Fruit fly (Drosophila melanogaster) whole organism, embryonic: Measurements from ENCODE around the gene Cyp4d14.
A peak's percentile ranks its signal among the peaks of the same experiment; 100 is the strongest.

Experiments used
- Antp ChIP-seq: fragments of 200-800 bp; sonication (Bioruptor generic); optimal IDR thresholded peaks from 3 replicates; lab custom pipeline; 2016; ENCODE audit warnings: missing biosample characterization, missing genetic modification characterization
- B-H1 ChIP-seq: fragments of 200-800 bp; sonication (Bioruptor generic); IDR thresholded peaks from 3 replicates; pipeline ENCODE4 v1.3.6; 2022; ENCODE audit warnings: missing biosample characterization, missing genetic modification characterization
- C15 ChIP-seq: fragments of 200-800 bp; sonication (Bioruptor generic); IDR thresholded peaks from 3 replicates; pipeline ENCODE4 v1.3.6; 2022; ENCODE audit warnings: missing biosample characterization, missing genetic modification characterization
- CG11093 ChIP-seq: fragments of 200-800 bp; sonication (Bioruptor generic); IDR thresholded peaks from 3 replicates; pipeline ENCODE4 v1.3.6; 2022; ENCODE audit warnings: missing biosample characterization, missing genetic modification characterization
- CG11247 ChIP-seq: fragments of 200-800 bp; sonication (Bioruptor generic); IDR thresholded peaks from 2 replicates; pipeline ENCODE4 v1.3.6; 2022; ENCODE audit warnings: missing biosample characterization, missing genetic modification characterization
- CG14014 ChIP-seq: fragments of 200-800 bp; sonication (Bioruptor generic); IDR thresholded peaks from 2 replicates; pipeline ENCODE4 v1.3.6; 2022; ENCODE audit warnings: missing biosample characterization, missing genetic modification characterization
- CG14965 ChIP-seq: fragments of 200-800 bp; sonication (Bioruptor generic); optimal IDR thresholded peaks from 2 replicates; lab custom pipeline; 2016; ENCODE audit warnings: missing biosample characterization, missing genetic modification characterization, borderline replicate concordance
- CG15011 ChIP-seq: fragments of 200-800 bp; sonication (Bioruptor generic); optimal IDR thresholded peaks from 3 replicates; lab custom pipeline; 2018; ENCODE audit warnings: missing biosample characterization, mild to moderate bottlenecking, missing genetic modification characterization
- CG15073 ChIP-seq: fragments of 200-800 bp; sonication (Bioruptor generic); optimal IDR thresholded peaks from 2 replicates; lab custom pipeline; 2016; ENCODE audit warnings: missing biosample characterization, missing genetic modification characterization
- CG15269 ChIP-seq: fragments of 200-800 bp; sonication (Bioruptor generic); optimal IDR thresholded peaks from 2 replicates; lab custom pipeline; 2018; ENCODE audit warnings: missing biosample characterization, mild to moderate bottlenecking, missing genetic modification characterization, moderate library complexity
- CG16813 ChIP-seq: fragments of 200-800 bp; sonication (Bioruptor generic); IDR thresholded peaks from 3 replicates; pipeline ENCODE4 v1.3.6; 2022; ENCODE audit warnings: missing biosample characterization, missing genetic modification characterization; ENCODE audit not compliant: partially characterized antibody
- CG2202 ChIP-seq: fragments of 200-800 bp; sonication (Bioruptor generic); optimal IDR thresholded peaks from 2 replicates; lab custom pipeline; 2018; ENCODE audit warnings: missing biosample characterization, mild to moderate bottlenecking, missing genetic modification characterization
- CG2889 ChIP-seq: fragments of 200-800 bp; sonication (Bioruptor generic); IDR thresholded peaks from 3 replicates; pipeline ENCODE4 v1.3.6; 2022; ENCODE audit warnings: missing biosample characterization, missing genetic modification characterization
- CG3407 ChIP-seq: fragments of 200-800 bp; sonication (Bioruptor generic); optimal IDR thresholded peaks from 2 replicates; lab custom pipeline; 2018; ENCODE audit warnings: missing biosample characterization, mild to moderate bottlenecking, missing genetic modification characterization
- CG3726 ChIP-seq: fragments of 200-800 bp; sonication (Bioruptor generic); IDR thresholded peaks from 3 replicates; pipeline ENCODE4, ENCODE4 v1.3.6; 2022; ENCODE audit warnings: missing biosample characterization, missing genetic modification characterization
- CG3838 ChIP-seq: fragments of 200-800 bp; sonication (Bioruptor generic); optimal IDR thresholded peaks from 3 replicates; lab custom pipeline; 2016; ENCODE audit warnings: missing biosample characterization, missing genetic modification characterization
- CG4360 ChIP-seq: fragments of 200-800 bp; sonication (Bioruptor generic); IDR thresholded peaks from 2 replicates; pipeline ENCODE4 v1.3.6; 2022; ENCODE audit warnings: missing biosample characterization, missing genetic modification characterization
- CG8924 ChIP-seq: fragments of 200-800 bp; optimal IDR thresholded peaks from 3 replicates; lab custom pipeline; 2019; ENCODE audit warnings: missing biosample characterization, mild to moderate bottlenecking, missing genetic modification characterization, moderate library complexity
- Dip3 ChIP-seq: fragments of 200-800 bp; sonication (Bioruptor generic); optimal IDR thresholded peaks from 3 replicates; lab custom pipeline; 2016; ENCODE audit warnings: missing biosample characterization, missing genetic modification characterization
- E2f1 ChIP-seq: fragments of 200-800 bp; sonication (Bioruptor generic); IDR thresholded peaks from 2 replicates; pipeline ENCODE4 v1.3.6; 2022; ENCODE audit warnings: missing biosample characterization, missing genetic modification characterization
- HLHmδ ChIP-seq: fragments of 200-800 bp; sonication (Bioruptor generic); optimal IDR thresholded peaks from 2 replicates; lab custom pipeline; 2018; ENCODE audit warnings: missing biosample characterization, mild to moderate bottlenecking, missing genetic modification characterization, moderate library complexity
- Hmx ChIP-seq: fragments of 200-800 bp; sonication (Bioruptor generic); optimal IDR thresholded peaks from 2 replicates; lab custom pipeline; 2016; ENCODE audit warnings: missing biosample characterization, missing genetic modification characterization
- Lpt ChIP-seq: fragments of >200 bp; optimal IDR thresholded peaks from 2 replicates; lab custom pipeline; 2018; ENCODE audit warnings: missing biosample characterization, missing genetic modification characterization
- Mad ChIP-seq: fragments of 200-800 bp; sonication (Bioruptor generic); optimal IDR thresholded peaks from 2 replicates; lab custom pipeline; 2016; ENCODE audit warnings: missing biosample characterization, missing genetic modification characterization
- Myb ChIP-seq: fragments of 200-800 bp; sonication (Bioruptor generic); optimal IDR thresholded peaks from 2 replicates; lab custom pipeline; 2016; ENCODE audit warnings: missing biosample characterization, missing genetic modification characterization
- NC2α ChIP-seq: fragments of 200-800 bp; sonication (Bioruptor generic); optimal IDR thresholded peaks from 2 replicates; lab custom pipeline; 2016; ENCODE audit warnings: missing biosample characterization, missing genetic modification characterization
- Usf ChIP-seq: fragments of 200-800 bp; sonication (Bioruptor generic); optimal IDR thresholded peaks from 2 replicates; lab custom pipeline; 2017; ENCODE audit warnings: missing genotype, missing biosample characterization, missing genetic modification characterization
- cg ChIP-seq: fragments of 200-800 bp; sonication (Bioruptor generic); optimal IDR thresholded peaks from 3 replicates; lab custom pipeline; 2019; ENCODE audit warnings: missing biosample characterization, mild to moderate bottlenecking, missing genetic modification characterization, moderate library complexity
- chm ChIP-seq: fragments of 200-800 bp; sonication (Bioruptor generic); IDR thresholded peaks from 2 replicates; pipeline ENCODE4 v1.3.6; 2022; ENCODE audit warnings: missing biosample characterization, missing genetic modification characterization
- ci ChIP-seq: fragments of 200-800 bp; sonication (Bioruptor generic); IDR thresholded peaks from 3 replicates; pipeline ENCODE4 v1.3.6; 2022; ENCODE audit warnings: missing biosample characterization, missing genetic modification characterization
- corto ChIP-seq: fragments of 200-800 bp; sonication (Bioruptor generic); optimal IDR thresholded peaks from 2 replicates; lab custom pipeline; 2016; ENCODE audit warnings: missing biosample characterization, mild to moderate bottlenecking, missing genetic modification characterization, moderate library complexity
- croc ChIP-seq: fragments of 200-800 bp; sonication (Bioruptor generic); conservative IDR thresholded peaks from 3 replicates; pipeline ENCODE4 v1.3.6; 2022; ENCODE audit warnings: missing biosample characterization, missing genetic modification characterization
- cwo ChIP-seq: fragments of 200-800 bp; sonication (Bioruptor generic); optimal IDR thresholded peaks from 3 replicates; lab custom pipeline; 2017; ENCODE audit warnings: missing biosample characterization, missing genetic modification characterization, mild to moderate bottlenecking, moderate library complexity, missing genetic modification reagents
- dimm ChIP-seq: fragments of 200-800 bp; sonication (Bioruptor generic); IDR thresholded peaks from 2 replicates; pipeline ENCODE4 v1.3.6; 2022; ENCODE audit warnings: missing biosample characterization, missing genetic modification characterization
- dmrt11E ChIP-seq: fragments of 200-800 bp; sonication (Bioruptor generic); optimal IDR thresholded peaks from 3 replicates; lab custom pipeline; 2018; ENCODE audit warnings: missing biosample characterization, mild to moderate bottlenecking, missing genetic modification characterization, moderate library complexity
- fd102C ChIP-seq: fragments of 200-800 bp; sonication (Bioruptor generic); optimal IDR thresholded peaks from 2 replicates; lab custom pipeline; 2018; ENCODE audit warnings: missing biosample characterization, mild to moderate bottlenecking, missing genetic modification characterization, moderate library complexity
- fd3F ChIP-seq: fragments of 200-800 bp; sonication (Bioruptor generic); optimal IDR thresholded peaks from 2 replicates; lab custom pipeline; 2018; ENCODE audit warnings: missing biosample characterization, mild to moderate bottlenecking, missing genetic modification characterization, moderate library complexity
- gcm2 ChIP-seq: fragments of 200-800 bp; sonication (Bioruptor generic); optimal IDR thresholded peaks from 2 replicates; lab custom pipeline; 2016; ENCODE audit warnings: missing biosample characterization, missing genetic modification characterization
- odd ChIP-seq: fragments of 200-800 bp; sonication (Bioruptor generic); optimal IDR thresholded peaks from 2 replicates; lab custom pipeline; 2017; ENCODE audit warnings: missing biosample characterization, mild to moderate bottlenecking, missing genetic modification characterization
- peb ChIP-seq: fragments of 200-800 bp; sonication (Bioruptor generic); IDR thresholded peaks from 2 replicates; pipeline ENCODE4 v1.3.6; 2022; ENCODE audit warnings: missing biosample characterization, missing genetic modification characterization
- so ChIP-seq: fragments of 200-800 bp; sonication (Bioruptor generic); IDR thresholded peaks from 3 replicates; pipeline ENCODE4 v1.3.6; 2022; ENCODE audit warnings: missing biosample characterization, missing genetic modification characterization
- sob ChIP-seq: fragments of 200-800 bp; sonication (Bioruptor generic); IDR thresholded peaks from 2 replicates; pipeline ENCODE4 v1.3.6; 2022; ENCODE audit warnings: missing biosample characterization, missing genetic modification characterization
- tin ChIP-seq: fragments of 200-800 bp; sonication (Bioruptor generic); optimal IDR thresholded peaks from 3 replicates; lab custom pipeline; 2016; ENCODE audit warnings: missing biosample characterization, missing genetic modification characterization
- tio ChIP-seq: fragments of 200-800 bp; sonication (Bioruptor generic); optimal IDR thresholded peaks from 2 replicates; lab custom pipeline; 2017; ENCODE audit warnings: missing biosample characterization, missing genetic modification characterization, inconsistent platforms
- tna ChIP-seq: fragments of 200-800 bp; sonication (Bioruptor generic); IDR thresholded peaks from 2 replicates; pipeline ENCODE4 v1.3.6; 2022; ENCODE audit warnings: missing biosample characterization, missing genetic modification characterization; ENCODE audit not compliant: partially characterized antibody
- zfh2 ChIP-seq: fragments of 200-800 bp; sonication (Bioruptor generic); optimal IDR thresholded peaks from 2 replicates; lab custom pipeline; 2016; ENCODE audit warnings: missing biosample characterization, missing genetic modification characterization

The Cyp4d14 gene

dm6 chrX:2184563-2184962 is 9.4 kb upstream of the Cyp4d14 start, which contains the start of the genes Nmd3 and CG17776 (continued):
- no peak for TF ChIP-seq ci (GFP tag; lab: Robert Waterston, UW)
- TF ChIP-seq croc (GFP tag; lab: Robert Waterston, UW): no peak
- TF ChIP-seq fd102C (GFP tag; lab: Kevin White, UChicago): no peak
- TF ChIP-seq CG2889 (GFP tag; lab: Robert Waterston, UW): no peak
- no peak for TF ChIP-seq Hmx
- TF ChIP-seq sob (GFP tag; lab: Robert Waterston, UW): no peak
- no peak for TF ChIP-seq CG15073 (GFP tag; lab: Kevin White, UChicago)
- no peak for TF ChIP-seq dimm (GFP tag; lab: Robert Waterston, UW)
- peak; percentile 79 for TF ChIP-seq cwo (GFP tag; lab: Kevin White, UChicago)
- TF ChIP-seq gcm2 (GFP tag; lab: Kevin White, UChicago): no peak
- peak; percentile 70 for TF ChIP-seq tna (GFP tag; lab: Robert Waterston, UW)
- TF ChIP-seq Dip3 (GFP tag; lab: Kevin White, UChicago): no peak
- TF ChIP-seq CG11247 (GFP tag; lab: Robert Waterston, UW): no peak
- peak; percentile 3 for TF ChIP-seq cg (GFP tag; lab: Kevin White, UChicago)
- no peak for TF ChIP-seq CG15011 (GFP tag; lab: Kevin White, UChicago)
- no peak for TF ChIP-seq odd (GFP tag; lab: Kevin White, UChicago)
- no peak for TF ChIP-seq so
- TF ChIP-seq B-H1 (GFP tag; lab: Robert Waterston, UW): no peak
- no peak for TF ChIP-seq CG4360
- TF ChIP-seq E2f1 (GFP tag; lab: Robert Waterston, UW): no peak
- TF ChIP-seq fd3F (GFP tag; lab: Kevin White, UChicago): no peak
- TF ChIP-seq NC2α (GFP tag; lab: Kevin White, UChicago): no peak
- TF ChIP-seq Usf (GFP tag; lab: Kevin White, UChicago): no peak
- no peak for TF ChIP-seq zfh2 (GFP tag; lab: Kevin White, UChicago)
- TF ChIP-seq tin: no peak
- TF ChIP-seq CG3838 (GFP tag; lab: Kevin White, UChicago): no peak
- TF ChIP-seq dmrt11E (tag; lab: Kevin White, UChicago): no peak
- no peak for TF ChIP-seq C15 (GFP tag; lab: Robert Waterston, UW)
- no peak for TF ChIP-seq tio (GFP tag; lab: Kevin White, UChicago)
- no peak for TF ChIP-seq CG3726 (GFP tag; lab: Robert Waterston, UW)
- no peak for TF ChIP-seq corto (GFP tag; lab: Kevin White, UChicago)
- no peak for TF ChIP-seq chm (GFP tag; lab: Robert Waterston, UW)
- no peak for TF ChIP-seq CG3407 (GFP tag; lab: Kevin White, UChicago)
- TF ChIP-seq peb: no peak
- TF ChIP-seq Mad (GFP tag; lab: Kevin White, UChicago): no peak
- no peak for TF ChIP-seq CG15269 (tag; lab: Kevin White, UChicago)
- peak; percentile 74 for TF ChIP-seq CG16813
- no peak for TF ChIP-seq Antp (GFP tag; lab: Kevin White, UChicago)
- no peak for TF ChIP-seq CG8924 (tag; lab: Kevin White, UChicago)
- TF ChIP-seq HLHmδ: no peak
- TF ChIP-seq CG2202 (tag; lab: Kevin White, UChicago): no peak
- no peak for TF ChIP-seq CG11093 (GFP tag; lab: Robert Waterston, UW)
- TF ChIP-seq CG14965: no peak
- no peak for TF ChIP-seq Lpt (GFP tag; lab: Kevin White, UChicago)
- TF ChIP-seq Myb (GFP tag; lab: Kevin White, UChicago): peak; percentile 15
- TF ChIP-seq CG14014 (GFP tag; lab: Robert Waterston, UW): no peak
- TF ChIP-seq, all 482 proteins: peak for 88
